Worm (Caenorhabditis elegans) whole organism, young adult: Measurements from ENCODE around the gene ZK673.2.

Experiments used
- B0336.3 ChIP-seq: fragments of 200-800 bp; sonication (Bioruptor generic); IDR thresholded peaks from 2 replicates; pipeline ENCODE4 v1.3.6; 2022; ENCODE audit warnings: missing genetic modification characterization, missing compliant biosample characterization
- C17E4.6 ChIP-seq: fragments of 200-800 bp; sonication (Bioruptor generic); IDR thresholded peaks from 2 replicates; pipeline ENCODE4 v1.3.6; 2022; ENCODE audit warnings: missing genetic modification reagents, missing genetic modification characterization, missing compliant biosample characterization
- D2030.7 ChIP-seq: fragments of 200-800 bp; sonication (Bioruptor generic); IDR thresholded peaks from 2 replicates; pipeline ENCODE4 v1.3.6; 2022; ENCODE audit warnings: missing genetic modification reagents, missing genetic modification characterization, missing compliant biosample characterization
- F10E7.11 ChIP-seq: sonication (generic microtip); optimal IDR thresholded peaks from 2 replicates; lab custom pipeline; 2017; ENCODE audit warnings: mild to moderate bottlenecking, missing genetic modification characterization, moderate library complexity, missing compliant biosample characterization
- F22D6.2 ChIP-seq: sonication (generic microtip); optimal IDR thresholded peaks from 2 replicates; lab custom pipeline; 2016; ENCODE audit warnings: mild to moderate bottlenecking, missing genetic modification characterization, missing compliant biosample characterization
- F57C9.4 ChIP-seq: sonication (generic microtip); optimal IDR thresholded peaks from 2 replicates; lab custom pipeline; 2017; ENCODE audit warnings: mild to moderate bottlenecking, missing genetic modification characterization, missing compliant biosample characterization
- Y95B8A.8 ChIP-seq: fragments of 200-800 bp; sonication (Bioruptor generic); IDR thresholded peaks from 2 replicates; pipeline ENCODE4 v1.3.6; 2022; ENCODE audit warnings: missing genetic modification reagents, missing genetic modification characterization, missing compliant biosample characterization
- ZK185.1 ChIP-seq: sonication (generic microtip); optimal IDR thresholded peaks from 2 replicates; lab custom pipeline; 2016; ENCODE audit warnings: mild to moderate bottlenecking, missing genetic modification characterization, missing compliant biosample characterization; ENCODE audit not compliant: poor library complexity, severe bottlenecking
- akir-1 ChIP-seq: fragments of 200-800 bp; sonication (Bioruptor generic); optimal IDR thresholded peaks from 2 replicates; lab custom pipeline; 2018; ENCODE audit warnings: mild to moderate bottlenecking, missing genetic modification characterization, moderate library complexity, missing compliant biosample characterization
- atf-7 ChIP-seq: sonication (generic microtip); optimal IDR thresholded peaks from 2 replicates; lab custom pipeline; 2017; ENCODE audit warnings: mild to moderate bottlenecking, missing genetic modification characterization, missing compliant biosample characterization
- athp-1 ChIP-seq: sonication (generic microtip); optimal IDR thresholded peaks from 2 replicates; lab custom pipeline; 2017; ENCODE audit warnings: mild to moderate bottlenecking, missing genetic modification characterization, missing compliant biosample characterization
- attf-3 ChIP-seq: fragments of 200-800 bp; sonication (Bioruptor generic); conservative IDR thresholded peaks from 2 replicates; pipeline ENCODE4 v1.3.6; 2022; ENCODE audit warnings: missing genetic modification reagents, missing genetic modification characterization, missing compliant biosample characterization
- bed-2 ChIP-seq: fragments of 200-800 bp; sonication (Bioruptor generic); IDR thresholded peaks from 2 replicates; pipeline ENCODE4 v1.3.6; 2022; ENCODE audit warnings: missing genetic modification reagents, missing genetic modification characterization, missing compliant biosample characterization
- ccch-3 ChIP-seq: fragments of 200-800 bp; sonication (Bioruptor generic); optimal IDR thresholded peaks from 2 replicates; lab custom pipeline; 2018; ENCODE audit warnings: mild to moderate bottlenecking, missing genetic modification characterization, missing compliant biosample characterization
- cebp-2 ChIP-seq: fragments of 200-800 bp; sonication (Bioruptor generic); IDR thresholded peaks from 2 replicates; pipeline ENCODE4 v1.3.6; 2022; ENCODE audit warnings: missing genetic modification characterization, missing compliant biosample characterization
- ceh-100 ChIP-seq: fragments of 200-800 bp; sonication (Bioruptor generic); IDR thresholded peaks from 2 replicates; pipeline ENCODE4 v1.3.6; 2022; ENCODE audit warnings: missing genetic modification reagents, missing genetic modification characterization, missing compliant biosample characterization
- ceh-58 ChIP-seq: fragments of 200-800 bp; sonication (Bioruptor generic); IDR thresholded peaks from 2 replicates; pipeline ENCODE4 v1.3.6; 2022; ENCODE audit warnings: missing genetic modification characterization, missing compliant biosample characterization
- ceh-91 ChIP-seq: fragments of 200-800 bp; sonication (Bioruptor generic); IDR thresholded peaks from 2 replicates; pipeline ENCODE4 v1.3.6; 2022; ENCODE audit warnings: missing genetic modification reagents, missing genetic modification characterization, missing compliant biosample characterization
- chd-7 ChIP-seq: sonication (generic microtip); optimal IDR thresholded peaks from 2 replicates; lab custom pipeline; 2016; ENCODE audit warnings: mild to moderate bottlenecking, missing genetic modification characterization, moderate library complexity, missing compliant biosample characterization
- dox-1 ChIP-seq: fragments of 200-800 bp; sonication (Bioruptor generic); IDR thresholded peaks from 2 replicates; pipeline ENCODE4 v1.3.6; 2022; ENCODE audit warnings: missing genetic modification reagents, missing genetic modification characterization, missing compliant biosample characterization
- egrh-3 ChIP-seq: fragments of 200-800 bp; sonication (Bioruptor generic); IDR thresholded peaks from 2 replicates; pipeline ENCODE4 v1.3.6; 2022; ENCODE audit warnings: missing genetic modification reagents, missing genetic modification characterization, missing compliant biosample characterization
- hlh-12 ChIP-seq: sonication (generic microtip); optimal IDR thresholded peaks from 2 replicates; lab custom pipeline; 2016; ENCODE audit warnings: missing genetic modification characterization, missing compliant biosample characterization
- let-526 ChIP-seq: fragments of 200-800 bp; sonication (Bioruptor generic); IDR thresholded peaks from 2 replicates; pipeline ENCODE4 v1.3.6; 2022; ENCODE audit warnings: missing genetic modification reagents, missing genetic modification characterization, missing compliant biosample characterization
- lin-35 ChIP-seq, 3 experiments: fragments of 150-350 bp in 2 of 3; sonication (generic microtip) in 1 of 3; optimal IDR thresholded peaks; 2 replicates each; lab custom pipeline; 2014 to 2018; ENCODE audit warnings: missing biosample characterization in 3 of 3, missing genetic modification characterization in 3 of 3, missing genetic modification reagents in 3 of 3
- lin-40 ChIP-seq: sonication (generic microtip); optimal IDR thresholded peaks from 2 replicates; lab custom pipeline; 2016; ENCODE audit warnings: missing genetic modification characterization, mild to moderate bottlenecking, missing compliant biosample characterization, missing genotype, missing genetic modification reagents
- lin-54 ChIP-seq: fragments of 200-800 bp; sonication (Bioruptor generic); optimal IDR thresholded peaks from 2 replicates; lab custom pipeline; 2018; ENCODE audit warnings: mild to moderate bottlenecking, missing genetic modification characterization, missing compliant biosample characterization
- lir-1 ChIP-seq: fragments of 200-800 bp; sonication (Bioruptor generic); conservative IDR thresholded peaks from 2 replicates; pipeline ENCODE4 v1.3.6; 2022; ENCODE audit warnings: missing genetic modification reagents, missing genetic modification characterization, missing compliant biosample characterization
- madf-10 ChIP-seq: sonication (generic microtip); optimal IDR thresholded peaks from 2 replicates; lab custom pipeline; 2016; ENCODE audit warnings: mild to moderate bottlenecking, missing genetic modification characterization, missing compliant biosample characterization
- madf-3 ChIP-seq: fragments of 200-800 bp; sonication (Bioruptor generic); IDR thresholded peaks from 2 replicates; pipeline ENCODE4 v1.3.6; 2022; ENCODE audit warnings: missing genetic modification reagents, missing genetic modification characterization, missing compliant biosample characterization
- nfya-1 ChIP-seq: sonication (generic microtip); optimal IDR thresholded peaks from 2 replicates; lab custom pipeline; 2017; ENCODE audit warnings: antibody characterized with exemption, missing compliant biosample characterization, missing genetic modification characterization, borderline replicate concordance; ENCODE audit not compliant: insufficient read depth
- nfya-2 ChIP-seq: fragments of 200-800 bp; sonication (Bioruptor generic); IDR thresholded peaks from 2 replicates; pipeline ENCODE4 v1.3.6; 2022; ENCODE audit warnings: missing genetic modification reagents, missing genetic modification characterization, missing compliant biosample characterization
- nhr-120 ChIP-seq: fragments of 200-800 bp; sonication (Bioruptor generic); IDR thresholded peaks from 2 replicates; pipeline ENCODE4 v1.3.6; 2022; ENCODE audit warnings: missing genetic modification characterization, missing compliant biosample characterization
- nhr-27 ChIP-seq: fragments of 200-800 bp; sonication (Bioruptor generic); optimal IDR thresholded peaks from 2 replicates; lab custom pipeline; 2018; ENCODE audit warnings: mild to moderate bottlenecking, missing genetic modification characterization, moderate library complexity, missing compliant biosample characterization
- nhr-80 ChIP-seq: sonication (generic microtip); optimal IDR thresholded peaks from 2 replicates; lab custom pipeline; 2016; ENCODE audit warnings: missing genetic modification characterization, missing compliant biosample characterization
- nhr-90 ChIP-seq: sonication (generic microtip); optimal IDR thresholded peaks from 2 replicates; lab custom pipeline; 2016; ENCODE audit warnings: missing genotype, mild to moderate bottlenecking, missing genetic modification characterization, missing compliant biosample characterization
- rcor-1 ChIP-seq: fragments of 200-800 bp; sonication (Bioruptor generic); IDR thresholded peaks from 2 replicates; pipeline ENCODE4 v1.3.6; 2022; ENCODE audit warnings: missing genetic modification reagents, missing genetic modification characterization, missing compliant biosample characterization
- snpc-1.3 ChIP-seq: sonication (generic microtip); optimal IDR thresholded peaks from 2 replicates; lab custom pipeline; 2017; ENCODE audit warnings: missing genetic modification characterization, mild to moderate bottlenecking, missing compliant biosample characterization, antibody characterized with exemption, moderate library complexity, missing genotype, missing genetic modification reagents; ENCODE audit not compliant: insufficient read depth
- somi-1 ChIP-seq: fragments of 200-800 bp; sonication (Bioruptor generic); optimal IDR thresholded peaks from 2 replicates; lab custom pipeline; 2018; ENCODE audit warnings: mild to moderate bottlenecking, missing genetic modification characterization, missing compliant biosample characterization
- tbp1 ChIP-seq: fragments of 200-800 bp; sonication (Bioruptor generic); optimal IDR thresholded peaks from 2 replicates; lab custom pipeline; 2018; ENCODE audit warnings: mild to moderate bottlenecking, missing genetic modification characterization, missing compliant biosample characterization
- tlf-1 ChIP-seq: fragments of 200-800 bp; sonication (Bioruptor generic); optimal IDR thresholded peaks from 2 replicates; lab custom pipeline; 2018; ENCODE audit warnings: mild to moderate bottlenecking, missing genetic modification characterization, missing compliant biosample characterization
- unc-130 ChIP-seq: sonication (generic microtip); optimal IDR thresholded peaks from 2 replicates; lab custom pipeline; 2016; ENCODE audit warnings: missing genetic modification reagents, missing genetic modification characterization, missing compliant biosample characterization
- xnd-1 ChIP-seq: sonication (generic microtip); optimal IDR thresholded peaks from 2 replicates; lab custom pipeline; 2016; ENCODE audit warnings: missing genotype, missing genetic modification reagents, missing genetic modification characterization, missing compliant biosample characterization
- zfh-2 ChIP-seq: fragments of 200-800 bp; sonication (Bioruptor generic); conservative IDR thresholded peaks from 2 replicates; pipeline ENCODE4 v1.3.6; 2022; ENCODE audit warnings: missing genetic modification reagents, missing genetic modification characterization, missing compliant biosample characterization
- ztf-18 ChIP-seq: sonication (generic microtip); optimal IDR thresholded peaks from 2 replicates; lab custom pipeline; 2016; ENCODE audit warnings: missing genotype, mild to moderate bottlenecking, missing genetic modification characterization, missing compliant biosample characterization
- ztf-25 ChIP-seq: fragments of 200-800 bp; sonication (Bioruptor generic); IDR thresholded peaks from 2 replicates; pipeline ENCODE4 v1.3.6; 2022; ENCODE audit warnings: missing genetic modification reagents, missing genetic modification characterization, missing compliant biosample characterization

ZK673.2 gene

ce11 chrII:10471247-10471646, 23.2 kb downstream of the ZK673.2 start, which contains the start of gene ZK666.1:
Gene ZK666.1, minus strand, starts transcription at chrII:10471347.
- TF ChIP-seq ceh-91 (GFP tag; lab: Robert Waterston, UW) (no peak), nhr-120 (GFP tag; lab: Robert Waterston, UW) (no peak), unc-130 (GFP tag; lab: Kevin White, UChicago) (no peak), tbp1 (GFP tag; lab: Kevin White, UChicago) (no peak), F10E7.11 (tag; lab: Kevin White, UChicago) (no peak), Y95B8A.8 (GFP tag; lab: Robert Waterston, UW) (no peak), xnd-1 (tag; lab: Kevin White, UChicago) (no peak), let-526 (GFP tag; lab: Robert Waterston, UW) (no peak), lir-1 (GFP tag; lab: Robert Waterston, UW) (no peak), ZK185.1 (tag; lab: Kevin White, UChicago) (no peak)

- TF ChIP-seq akir-1 (GFP tag; lab: Kevin White, UChicago) = no peak
- no peak for TF ChIP-seq bed-2 (GFP tag; lab: Robert Waterston, UW)
- TF ChIP-seq dox-1 (GFP tag; lab: Robert Waterston, UW) = no peak
- no peak for TF ChIP-seq nfya-1
- TF ChIP-seq attf-3 (GFP tag; lab: Robert Waterston, UW) = no peak
These were observed 23.7 kb downstream of the ZK673.2 start, which contains the start of gene ZK666.2 for ce11 chrII:10471790-10472189. Gene ZK666.2, minus strand, starts transcription at chrII:10471890.

- TF ChIP-seq nhr-90 (tag; lab: Kevin White, UChicago) = no peak
- no peak for TF ChIP-seq athp-1
- TF ChIP-seq C17E4.6 (GFP tag; lab: Robert Waterston, UW) = no peak
- no peak for TF ChIP-seq nhr-27
- no peak for TF ChIP-seq lin-54 (GFP tag; lab: Kevin White, UChicago)
- no peak for TF ChIP-seq dox-1 (GFP tag; lab: Robert Waterston, UW)
- TF ChIP-seq hlh-12 (tag; lab: Kevin White, UChicago) = no peak
- no peak for TF ChIP-seq madf-10 (tag; lab: Kevin White, UChicago)
- TF ChIP-seq nhr-80 (tag; lab: Kevin White, UChicago) = no peak
- TF ChIP-seq snpc-1.3 (tag; lab: Kevin White, UChicago) = no peak
- TF ChIP-seq zfh-2 (GFP tag; lab: Robert Waterston, UW) = no peak
- TF ChIP-seq nfya-2 (GFP tag; lab: Robert Waterston, UW) = no peak
- TF ChIP-seq F22D6.2 (tag; lab: Kevin White, UChicago) = no peak
- no peak for TF ChIP-seq ztf-18 (tag; lab: Kevin White, UChicago)
- TF ChIP-seq ceh-58 (GFP tag; lab: Robert Waterston, UW) = no peak
- TF ChIP-seq atf-7 = no peak
- no peak for TF ChIP-seq egrh-3 (GFP tag; lab: Robert Waterston, UW)
- TF ChIP-seq ceh-100 (GFP tag; lab: Robert Waterston, UW) = no peak
- TF ChIP-seq F10E7.11 (tag; lab: Kevin White, UChicago) = no peak
- TF ChIP-seq, all 124 proteins: peak for 0
These were observed 28.0 kb downstream of the ZK673.2 start, which contains the start of gene clec-58 for ce11 chrII:10476039-10476438. Gene clec-58, minus strand, starts transcription at chrII:10476139.

ce11 chrII:10476959-10477358, 28.9 kb downstream of the ZK673.2 start, which contains the start of gene ZK666.4:
Gene ZK666.4, plus strand, starts transcription at chrII:10477259.
- TF ChIP-seq ccch-3 = no peak
- TF ChIP-seq hlh-12 (tag; lab: Kevin White, UChicago) = no peak
- TF ChIP-seq madf-3 (GFP tag; lab: Robert Waterston, UW) = no peak
- no peak for TF ChIP-seq ZK185.1 (tag; lab: Kevin White, UChicago)
- TF ChIP-seq D2030.7 (GFP tag; lab: Robert Waterston, UW) = no peak
- TF ChIP-seq F57C9.4 (tag; lab: Kevin White, UChicago) = no peak
- TF ChIP-seq tlf-1 (GFP tag; lab: Kevin White, UChicago) = no peak
- TF ChIP-seq ceh-100 (GFP tag; lab: Robert Waterston, UW) = no peak
- no peak for TF ChIP-seq cebp-2 (GFP tag; lab: Robert Waterston, UW)
- no peak for TF ChIP-seq somi-1
- no peak for TF ChIP-seq rcor-1
- no peak for TF ChIP-seq chd-7 (tag; lab: Kevin White, UChicago)
- TF ChIP-seq lin-35 (GFP tag; optimal IDR thresholded peaks at IDR 0.05; lab: Kevin White, UChicago) = no peak
- no peak for TF ChIP-seq ztf-25 (GFP tag; lab: Robert Waterston, UW)
- no peak for TF ChIP-seq lin-40 (tag; lab: Kevin White, UChicago)
- no peak for TF ChIP-seq B0336.3 (GFP tag; lab: Robert Waterston, UW)
